Worm (Caenorhabditis elegans): Measurements from ENCODE around the gene utx-1.

DNA sequence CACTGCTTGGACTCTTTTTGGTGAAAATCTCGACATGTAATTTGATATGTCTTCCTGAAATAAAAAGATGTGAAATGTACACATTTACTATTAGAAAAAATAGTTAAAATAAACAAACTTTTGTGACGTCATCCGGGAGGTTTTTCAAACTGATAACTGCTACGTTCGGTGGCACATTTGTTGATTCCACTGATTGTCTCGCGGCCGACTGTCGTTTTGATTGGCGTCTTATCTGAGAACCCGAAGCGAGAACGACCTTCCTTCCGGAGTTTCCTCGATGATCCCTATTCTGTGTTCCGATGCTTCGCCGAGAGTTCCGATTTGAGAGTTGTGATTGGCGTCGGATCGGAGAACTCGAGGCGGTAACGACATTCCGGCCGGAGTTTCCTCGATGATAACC, 47.2 kb downstream of the utx-1 start:
- TF ChIP-seq unc-39 (tag; optimal IDR thresholded peaks at IDR 0.05) (no peak), dpl-1 (GFP tag; optimal IDR thresholded peaks at IDR 0.05) (no peak)

All from whole organism, L4 larva.